Worm (Caenorhabditis elegans) whole organism, young adult: ENCODE measurements around the gene tag-343.

Source experiments
- B0019.2 ChIP-seq: fragments of 200-800 bp; sonication (Bioruptor generic); conservative IDR thresholded peaks from 2 replicates; pipeline ENCODE4 v1.3.6; 2022; ENCODE audit warnings: missing genetic modification reagents, missing genetic modification characterization, missing compliant biosample characterization
- B0035.1 ChIP-seq: sonication (generic microtip); optimal IDR thresholded peaks from 2 replicates; lab custom pipeline; 2016; ENCODE audit warnings: missing genetic modification characterization, mild to moderate bottlenecking, missing compliant biosample characterization, missing genotype, missing genetic modification reagents
- C06A6.2 ChIP-seq: fragments of 200-800 bp; sonication (Bioruptor generic); conservative IDR thresholded peaks from 2 replicates; pipeline ENCODE4 v1.3.6; 2022; ENCODE audit warnings: missing genetic modification characterization, missing compliant biosample characterization
- K12H6.12 ChIP-seq: fragments of 200-800 bp; sonication (Bioruptor generic); optimal IDR thresholded peaks from 2 replicates; lab custom pipeline; 2018; ENCODE audit warnings: mild to moderate bottlenecking, missing genetic modification characterization, missing compliant biosample characterization
- T26A5.8 ChIP-seq: sonication (generic microtip); optimal IDR thresholded peaks from 2 replicates; lab custom pipeline; 2016; ENCODE audit warnings: missing genetic modification characterization, missing compliant biosample characterization
- Y53G8AR.9 ChIP-seq: fragments of 200-800 bp; sonication (Bioruptor generic); conservative IDR thresholded peaks from 2 replicates; pipeline ENCODE4 v1.3.6; 2022; ENCODE audit warnings: missing genetic modification reagents, missing genetic modification characterization, missing compliant biosample characterization
- Y56A3A.18 ChIP-seq: fragments of 200-800 bp; sonication (Bioruptor generic); IDR thresholded peaks from 2 replicates; pipeline ENCODE4 v1.3.6; 2022; ENCODE audit warnings: missing genetic modification reagents, missing genetic modification characterization, missing compliant biosample characterization
- akir-1 ChIP-seq: fragments of 200-800 bp; sonication (Bioruptor generic); optimal IDR thresholded peaks from 2 replicates; lab custom pipeline; 2018; ENCODE audit warnings: mild to moderate bottlenecking, missing genetic modification characterization, moderate library complexity, missing compliant biosample characterization
- aptf-2 ChIP-seq: fragments of 200-800 bp; sonication (Bioruptor generic); conservative IDR thresholded peaks from 2 replicates; pipeline ENCODE4 v1.3.6; 2022; ENCODE audit warnings: missing genetic modification reagents, missing genetic modification characterization, missing compliant biosample characterization
- aptf-3 ChIP-seq: fragments of 200-800 bp; sonication (Bioruptor generic); IDR thresholded peaks from 2 replicates; pipeline ENCODE4 v1.3.6; 2022; ENCODE audit warnings: missing genetic modification characterization, missing compliant biosample characterization
- atf-7 ChIP-seq: sonication (generic microtip); optimal IDR thresholded peaks from 2 replicates; lab custom pipeline; 2017; ENCODE audit warnings: mild to moderate bottlenecking, missing genetic modification characterization, missing compliant biosample characterization
- bed-2 ChIP-seq: fragments of 200-800 bp; sonication (Bioruptor generic); IDR thresholded peaks from 2 replicates; pipeline ENCODE4 v1.3.6; 2022; ENCODE audit warnings: missing genetic modification reagents, missing genetic modification characterization, missing compliant biosample characterization
- cebp-2 ChIP-seq: fragments of 200-800 bp; sonication (Bioruptor generic); IDR thresholded peaks from 2 replicates; pipeline ENCODE4 v1.3.6; 2022; ENCODE audit warnings: missing genetic modification characterization, missing compliant biosample characterization
- ceh-27 ChIP-seq: fragments of 200-800 bp; sonication (Bioruptor generic); optimal IDR thresholded peaks from 2 replicates; lab custom pipeline; 2018; ENCODE audit warnings: mild to moderate bottlenecking, missing genetic modification characterization, moderate library complexity, missing compliant biosample characterization
- dpff-1 ChIP-seq: sonication (generic microtip); optimal IDR thresholded peaks from 2 replicates; lab custom pipeline; 2017; ENCODE audit warnings: mild to moderate bottlenecking, missing genetic modification characterization, missing compliant biosample characterization
- egl-18 ChIP-seq: fragments of 200-800 bp; sonication (Bioruptor generic); IDR thresholded peaks from 2 replicates; pipeline ENCODE4 v1.3.6; 2022; ENCODE audit warnings: missing genetic modification reagents, missing genetic modification characterization, missing compliant biosample characterization
- ets-4 ChIP-seq: fragments of 200-800 bp; sonication (Bioruptor generic); optimal IDR thresholded peaks from 2 replicates; lab custom pipeline; 2018; ENCODE audit warnings: mild to moderate bottlenecking, missing genetic modification characterization, missing compliant biosample characterization
- hlh-12 ChIP-seq: sonication (generic microtip); optimal IDR thresholded peaks from 2 replicates; lab custom pipeline; 2016; ENCODE audit warnings: missing genetic modification characterization, missing compliant biosample characterization
- hrde-1 ChIP-seq: sonication (generic microtip); optimal IDR thresholded peaks from 2 replicates; lab custom pipeline; 2016; ENCODE audit warnings: missing genetic modification characterization, mild to moderate bottlenecking, missing compliant biosample characterization, moderate library complexity, missing genotype, missing genetic modification reagents, borderline replicate concordance
- lsy-27 ChIP-seq: sonication (generic microtip); optimal IDR thresholded peaks from 2 replicates; lab custom pipeline; 2017; ENCODE audit warnings: missing genetic modification characterization, mild to moderate bottlenecking, missing compliant biosample characterization, antibody characterized with exemption, missing genotype, borderline replicate concordance; ENCODE audit not compliant: insufficient read depth
- madf-8 ChIP-seq: fragments of 200-800 bp; sonication (Bioruptor generic); conservative IDR thresholded peaks from 2 replicates; pipeline ENCODE4 v1.3.6; 2022; ENCODE audit warnings: missing genetic modification reagents, missing genetic modification characterization, missing compliant biosample characterization
- nfyb-1 ChIP-seq: fragments of 200-800 bp; sonication (Bioruptor generic); IDR thresholded peaks from 2 replicates; pipeline ENCODE4 v1.3.6; 2022; ENCODE audit warnings: missing genetic modification reagents, missing genetic modification characterization, missing compliant biosample characterization
- nhr-120 ChIP-seq: fragments of 200-800 bp; sonication (Bioruptor generic); IDR thresholded peaks from 2 replicates; pipeline ENCODE4 v1.3.6; 2022; ENCODE audit warnings: missing genetic modification characterization, missing compliant biosample characterization
- nhr-90 ChIP-seq: sonication (generic microtip); optimal IDR thresholded peaks from 2 replicates; lab custom pipeline; 2016; ENCODE audit warnings: missing genotype, mild to moderate bottlenecking, missing genetic modification characterization, missing compliant biosample characterization
- rec-8 ChIP-seq, 2 experiments: sonication (generic microtip); optimal IDR thresholded peaks; 2 replicates each; lab custom pipeline; 2016; ENCODE audit warnings: mild to moderate bottlenecking in 2 of 2, missing genetic modification characterization in 2 of 2, missing genetic modification reagents in 2 of 2, missing genotype in 2 of 2, missing biosample characterization in 1 of 2, missing compliant biosample characterization in 1 of 2, moderate library complexity in 1 of 2
- snpc-3.4 ChIP-seq: sonication (generic microtip); optimal IDR thresholded peaks from 2 replicates; lab custom pipeline; 2017; ENCODE audit warnings: missing genetic modification characterization, mild to moderate bottlenecking, missing compliant biosample characterization, antibody characterized with exemption, moderate library complexity, missing genotype, missing genetic modification reagents
- somi-1 ChIP-seq: fragments of 200-800 bp; sonication (Bioruptor generic); optimal IDR thresholded peaks from 2 replicates; lab custom pipeline; 2018; ENCODE audit warnings: mild to moderate bottlenecking, missing genetic modification characterization, missing compliant biosample characterization
- unc-62 ChIP-seq: fragments of 150-350 bp; optimal IDR thresholded peaks from 2 replicates; lab custom pipeline; 2014; ENCODE audit warnings: missing biosample characterization, missing genetic modification reagents, missing genetic modification characterization
- xnd-1 ChIP-seq: sonication (generic microtip); optimal IDR thresholded peaks from 2 replicates; lab custom pipeline; 2016; ENCODE audit warnings: missing genotype, missing genetic modification reagents, missing genetic modification characterization, missing compliant biosample characterization
- zim-3 ChIP-seq: sonication (generic microtip); optimal IDR thresholded peaks from 2 replicates; lab custom pipeline; 2017; ENCODE audit warnings: mild to moderate bottlenecking, missing genetic modification characterization, moderate library complexity, missing compliant biosample characterization
- ztf-22 ChIP-seq: fragments of 200-800 bp; sonication (Bioruptor generic); optimal IDR thresholded peaks from 2 replicates; lab custom pipeline; 2018; ENCODE audit warnings: mild to moderate bottlenecking, missing genetic modification characterization, moderate library complexity, missing compliant biosample characterization
- ztf-6 ChIP-seq: fragments of 200-800 bp; sonication (Bioruptor generic); IDR thresholded peaks from 2 replicates; pipeline ENCODE4 v1.3.6; 2022; ENCODE audit warnings: missing genetic modification reagents, missing genetic modification characterization, missing compliant biosample characterization

tag-343 gene

DNA sequence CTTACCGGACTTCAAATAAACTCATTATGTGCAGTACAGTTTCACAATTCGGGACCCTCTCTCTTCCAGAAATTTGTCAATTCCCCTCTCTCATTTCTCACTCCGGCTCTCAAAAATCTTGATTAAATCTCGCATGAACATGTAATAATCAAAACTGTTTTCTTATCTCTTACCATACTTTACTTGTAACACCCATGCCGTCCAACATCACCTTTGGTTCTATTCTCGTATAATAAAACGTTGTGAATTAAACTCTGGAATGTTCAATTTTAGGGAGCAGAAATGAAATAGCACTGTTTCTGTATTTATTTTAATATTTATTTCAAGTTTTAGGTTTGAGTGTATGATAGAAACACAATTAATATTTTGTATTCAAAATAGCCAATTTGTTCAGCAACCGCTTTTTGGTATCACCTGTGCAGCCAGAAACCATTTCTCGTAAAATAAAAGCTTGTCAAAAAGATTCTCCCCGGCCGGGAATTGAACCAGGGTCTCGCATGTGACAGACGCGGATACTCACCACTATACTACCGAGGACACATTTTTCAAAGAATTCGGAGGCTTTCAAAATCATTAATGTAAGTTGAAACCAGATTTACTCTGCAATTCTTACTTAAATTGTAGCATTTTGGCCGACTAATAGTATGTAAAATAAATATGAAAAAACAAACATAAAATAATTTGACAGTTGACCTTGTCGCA is 57.0 kb downstream of the tag-343 start (continued):
- TF ChIP-seq B0035.1 (tag; lab: Kevin White, UChicago) (no peak), K12H6.12 (tag; lab: Kevin White, UChicago) (no peak), aptf-2 (no peak), Y56A3A.18 (peak; percentile 68; the same call in 1 of the 2 replicates), nhr-120 (GFP tag; lab: Robert Waterston, UW) (no peak), cebp-2 (GFP tag; lab: Robert Waterston, UW) (no peak), zim-3 (tag; lab: Kevin White, UChicago) (no peak), ztf-22 (no peak), unc-62 (GFP tag; lab: Kevin White, UChicago) (no peak), somi-1 (GFP tag; lab: Kevin White, UChicago) (no peak), madf-8 (GFP tag; lab: Robert Waterston, UW) (no peak), atf-7 (tag; lab: Kevin White, UChicago) (no peak), xnd-1 (tag; lab: Kevin White, UChicago) (no peak), egl-18 (GFP tag; lab: Robert Waterston, UW) (no peak), Y53G8AR.9 (GFP tag; lab: Robert Waterston, UW) (no peak), dpff-1 (tag; lab: Kevin White, UChicago) (no peak), aptf-3 (GFP tag; lab: Robert Waterston, UW) (no peak), C06A6.2 (GFP tag; lab: Robert Waterston, UW) (no peak), nfyb-1 (GFP tag; lab: Robert Waterston, UW) (no peak), rec-8 (tag; optimal IDR thresholded peaks at IDR 0.05; lab: Kevin White, UChicago) (no peak), hrde-1 (tag; lab: Kevin White, UChicago) (peak; percentile 11), bed-2 (GFP tag; lab: Robert Waterston, UW) (no peak), ceh-27 (GFP tag; lab: Kevin White, UChicago) (no peak), snpc-3.4 (tag; lab: Kevin White, UChicago) (no peak), nhr-90 (tag; lab: Kevin White, UChicago) (peak; percentile 25), ets-4 (GFP tag; lab: Kevin White, UChicago) (no peak), T26A5.8 (tag; lab: Kevin White, UChicago) (no peak), hlh-12 (no peak), lsy-27 (tag; lab: Kevin White, UChicago) (no peak), B0019.2 (no peak), ztf-6 (GFP tag; lab: Robert Waterston, UW) (no peak), akir-1 (no peak)
